Worm (Caenorhabditis elegans) whole organism, midembryonic: ENCODE data around the gene F17C11.4.

Source experiments
- T22C8.4 ChIP-seq: fragments of 200-800 bp; sonication (Bioruptor generic); IDR thresholded peaks from 2 replicates; pipeline ENCODE4 v1.3.6; 2022; ENCODE audit warnings: missing genetic modification characterization, missing compliant biosample characterization
- flt-1 ChIP-seq: fragments of 200-800 bp; sonication (Bioruptor generic); IDR thresholded peaks from 2 replicates; pipeline ENCODE4 v1.3.6; 2022; ENCODE audit warnings: missing genetic modification characterization, missing compliant biosample characterization
- klf-2 ChIP-seq: fragments of 200-800 bp; sonication (Bioruptor generic); conservative IDR thresholded peaks from 2 replicates; pipeline ENCODE4 v1.3.6; 2022; ENCODE audit warnings: missing genetic modification reagents, missing genetic modification characterization, missing compliant biosample characterization
- med-1 ChIP-seq: sonication (generic microtip); optimal IDR thresholded peaks from 2 replicates; lab custom pipeline; 2017; ENCODE audit warnings: missing genetic modification characterization, mild to moderate bottlenecking, missing compliant biosample characterization, antibody characterized with exemption, missing genetic modification reagents; ENCODE audit not compliant: insufficient read depth
- tab-1 ChIP-seq: fragments of 200-800 bp; sonication (Bioruptor generic); IDR thresholded peaks from 2 replicates; pipeline ENCODE4 v1.3.6; 2022; ENCODE audit warnings: missing genetic modification characterization, missing compliant biosample characterization
- ztf-23 ChIP-seq: fragments of 200-800 bp; sonication (Bioruptor generic); IDR thresholded peaks from 2 replicates; pipeline ENCODE4 v1.3.6; 2022; ENCODE audit warnings: missing genetic modification reagents, missing genetic modification characterization, missing compliant biosample characterization
- ztf-29 ChIP-seq: fragments of 200-800 bp; sonication (Bioruptor generic); IDR thresholded peaks from 2 replicates; pipeline ENCODE4 v1.3.6; 2022; ENCODE audit warnings: missing genetic modification reagents, missing genetic modification characterization, missing compliant biosample characterization

DNA sequence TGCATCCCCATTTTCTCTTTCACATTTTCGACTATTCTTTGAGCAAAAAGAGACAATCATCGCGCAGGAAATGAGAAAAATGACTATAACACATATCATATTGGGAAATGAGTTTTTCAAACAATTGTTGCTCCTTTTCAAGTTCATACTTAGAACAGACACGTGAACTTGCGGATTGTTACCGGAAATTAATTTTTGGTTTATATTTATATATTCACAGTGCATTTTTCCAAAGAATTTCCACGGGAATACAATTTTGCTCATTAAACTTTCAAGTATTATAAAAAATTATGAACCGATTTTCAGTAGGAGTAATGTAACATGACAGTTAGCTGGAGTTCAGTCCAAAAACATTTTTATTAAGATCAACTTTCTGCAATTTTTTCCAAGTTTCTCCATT is 28.4 kb upstream of the F17C11.4 start, which contains the start of gene F58B4.7:
- no peak for TF ChIP-seq tab-1 (GFP tag; lab: Robert Waterston, UW)
- TF ChIP-seq ztf-23 (GFP tag; lab: Robert Waterston, UW), result no peak
- no peak for TF ChIP-seq ztf-29
- no peak for TF ChIP-seq T22C8.4 (GFP tag; lab: Robert Waterston, UW)
- no peak for TF ChIP-seq klf-2 (GFP tag; lab: Robert Waterston, UW)
- TF ChIP-seq flt-1 (GFP tag; lab: Robert Waterston, UW), result no peak
- no peak for TF ChIP-seq med-1 (GFP tag; lab: Kevin White, UChicago)
